Fruit fly (Drosophila melanogaster) S2 (cell line): Measurements from ENCODE around the gene PolE1.

ENCODE experiments used
- CG8478 ChIP-seq: fragments of >200 bp; optimal IDR thresholded peaks from 2 replicates; lab custom pipeline; 2018
- CTCF ChIP-seq, 2 experiments: fragments of >200 bp; optimal IDR thresholded peaks; 2 replicates each; lab custom pipeline; 2018

dm6 chr3R:23363515-23364124 lies 15.7 kb downstream of the PolE1 start, which contains the start of gene CG4408:
- TF ChIP-seq CG8478 (lab: Kevin White, UChicago) (no peak), CTCF (optimal IDR thresholded peaks at IDR 0.05; lab: Kevin White, UChicago) (no peak)
